Fruit fly (Drosophila melanogaster) whole organism, embryonic: ENCODE results near the gene RpL23A.
A peak's percentile ranks its signal among the peaks of the same experiment; 100 is the strongest.

ENCODE experiments used
- B-H2 ChIP-seq: fragments of 200-800 bp; sonication (Bioruptor generic); optimal IDR thresholded peaks from 2 replicates; lab custom pipeline; 2018; ENCODE audit warnings: missing biosample characterization, mild to moderate bottlenecking, missing genetic modification characterization
- Bdp1 ChIP-seq: fragments of 200-800 bp; sonication (Bioruptor generic); optimal IDR thresholded peaks from 3 replicates; lab custom pipeline; 2016; ENCODE audit warnings: missing biosample characterization, missing genetic modification characterization
- Bgb ChIP-seq: fragments of 200-800 bp; sonication (Bioruptor generic); IDR thresholded peaks from 2 replicates; pipeline ENCODE4 v1.3.6; 2022; ENCODE audit warnings: missing biosample characterization, missing genetic modification characterization; ENCODE audit not compliant: partially characterized antibody
- Blimp-1 ChIP-seq: fragments of 200-800 bp; sonication (Bioruptor generic); optimal IDR thresholded peaks from 3 replicates; lab custom pipeline; 2018; ENCODE audit warnings: missing biosample characterization, missing genetic modification characterization, mild to moderate bottlenecking, moderate library complexity, missing genetic modification reagents
- CG10366 ChIP-seq: fragments of 200-800 bp; sonication (Bioruptor generic); IDR thresholded peaks from 2 replicates; pipeline ENCODE4 v1.3.6; 2022; ENCODE audit warnings: missing biosample characterization, missing genetic modification characterization
- CG12104 ChIP-seq: fragments of 200-800 bp; sonication (Bioruptor generic); optimal IDR thresholded peaks from 3 replicates; lab custom pipeline; 2016; ENCODE audit warnings: missing biosample characterization, missing genetic modification characterization
- CG12659 ChIP-seq: fragments of 200-800 bp; sonication (Bioruptor generic); optimal IDR thresholded peaks from 3 replicates; lab custom pipeline; 2017; ENCODE audit warnings: mild to moderate bottlenecking, missing biosample characterization, missing genetic modification reagents, missing genetic modification characterization
- CG12769 ChIP-seq: fragments of 200-800 bp; sonication (Bioruptor generic); optimal IDR thresholded peaks from 2 replicates; lab custom pipeline; 2019; ENCODE audit warnings: missing biosample characterization, mild to moderate bottlenecking, missing genetic modification characterization, moderate library complexity
- CG14710 ChIP-seq: fragments of 200-800 bp; sonication (Bioruptor generic); optimal IDR thresholded peaks from 3 replicates; lab custom pipeline; 2019; ENCODE audit warnings: missing biosample characterization, mild to moderate bottlenecking, missing genetic modification characterization, moderate library complexity
- CG16863 ChIP-seq: fragments of 200-800 bp; sonication (Bioruptor generic); optimal IDR thresholded peaks from 3 replicates; lab custom pipeline; 2016; ENCODE audit warnings: missing biosample characterization, missing genetic modification characterization
- CG17385 ChIP-seq: fragments of 200-800 bp; sonication (Bioruptor generic); optimal IDR thresholded peaks from 3 replicates; lab custom pipeline; 2018; ENCODE audit warnings: missing biosample characterization, mild to moderate bottlenecking, missing genetic modification characterization
- CG2712 ChIP-seq: fragments of 200-800 bp; optimal IDR thresholded peaks from 3 replicates; lab custom pipeline; 2019; ENCODE audit warnings: missing biosample characterization, mild to moderate bottlenecking, missing genetic modification characterization, moderate library complexity
- CG30403 ChIP-seq: fragments of 200-800 bp; sonication (Bioruptor generic); optimal IDR thresholded peaks from 3 replicates; lab custom pipeline; 2016; ENCODE audit warnings: missing biosample characterization, missing genetic modification characterization
- CG3163 ChIP-seq: fragments of 200-800 bp; sonication (Bioruptor generic); optimal IDR thresholded peaks from 3 replicates; lab custom pipeline; 2016; ENCODE audit warnings: missing biosample characterization, missing genetic modification characterization
- CG33213 ChIP-seq: fragments of 200-800 bp; sonication (Bioruptor generic); optimal IDR thresholded peaks from 3 replicates; lab custom pipeline; 2016; ENCODE audit warnings: missing biosample characterization, missing genetic modification characterization
- CG4282 ChIP-seq: fragments of 200-800 bp; sonication (Bioruptor generic); optimal IDR thresholded peaks from 2 replicates; lab custom pipeline; 2016; ENCODE audit warnings: missing biosample characterization, missing genetic modification characterization
- CG4617 ChIP-seq: fragments of 200-800 bp; sonication (Bioruptor generic); optimal IDR thresholded peaks from 3 replicates; lab custom pipeline; 2016; ENCODE audit warnings: missing biosample characterization, missing genetic modification characterization, borderline replicate concordance
- CG7745 ChIP-seq: fragments of 200-800 bp; sonication (Bioruptor generic); optimal IDR thresholded peaks from 2 replicates; lab custom pipeline; 2018; ENCODE audit warnings: missing biosample characterization, mild to moderate bottlenecking, missing genetic modification characterization, moderate library complexity
- CG8924 ChIP-seq: fragments of 200-800 bp; optimal IDR thresholded peaks from 3 replicates; lab custom pipeline; 2019; ENCODE audit warnings: missing biosample characterization, mild to moderate bottlenecking, missing genetic modification characterization, moderate library complexity
- CG9727 ChIP-seq: fragments of 200-800 bp; sonication (Bioruptor generic); optimal IDR thresholded peaks from 3 replicates; lab custom pipeline; 2017; ENCODE audit warnings: missing biosample characterization, mild to moderate bottlenecking, missing genetic modification characterization
- Camta ChIP-seq: fragments of 200-800 bp; sonication (Bioruptor generic); optimal IDR thresholded peaks from 2 replicates; lab custom pipeline; 2016; ENCODE audit warnings: missing biosample characterization, missing genetic modification characterization
- Dad ChIP-seq: fragments of 200-800 bp; sonication (Bioruptor generic); optimal IDR thresholded peaks from 3 replicates; lab custom pipeline; 2016; ENCODE audit warnings: missing biosample characterization, missing genetic modification characterization
- Dll ChIP-seq: fragments of 200-800 bp; sonication (Bioruptor generic); IDR thresholded peaks from 4 replicates; pipeline ENCODE4 v1.3.6; 2022; ENCODE audit warnings: missing biosample characterization, missing genetic modification characterization; ENCODE audit not compliant: partially characterized antibody
- Fer1 ChIP-seq: fragments of 200-800 bp; sonication (Bioruptor generic); optimal IDR thresholded peaks from 2 replicates; lab custom pipeline; 2017; ENCODE audit warnings: missing biosample characterization, mild to moderate bottlenecking, missing genetic modification characterization
- HLH54F ChIP-seq: fragments of 200-800 bp; sonication (Bioruptor generic); optimal IDR thresholded peaks from 3 replicates; lab custom pipeline; 2016; ENCODE audit warnings: missing biosample characterization, missing genetic modification characterization
- HmgD ChIP-seq: fragments of 200-800 bp; sonication (Bioruptor generic); optimal IDR thresholded peaks from 3 replicates; lab custom pipeline; 2016; ENCODE audit warnings: missing biosample characterization, missing genetic modification characterization
- HmgZ ChIP-seq: fragments of 200-800 bp; sonication (Bioruptor generic); optimal IDR thresholded peaks from 2 replicates; lab custom pipeline; 2018; ENCODE audit warnings: missing biosample characterization, mild to moderate bottlenecking, missing genetic modification characterization
- Hmr ChIP-seq: fragments of 200-800 bp; sonication (Bioruptor generic); optimal IDR thresholded peaks from 3 replicates; lab custom pipeline; 2017; ENCODE audit warnings: mild to moderate bottlenecking, missing biosample characterization, missing genetic modification reagents, missing genetic modification characterization
- Mad ChIP-seq: fragments of 200-800 bp; sonication (Bioruptor generic); optimal IDR thresholded peaks from 2 replicates; lab custom pipeline; 2016; ENCODE audit warnings: missing biosample characterization, missing genetic modification characterization
- Med ChIP-seq: fragments of 200-800 bp; sonication (Bioruptor generic); peaks from one replicate; lab custom pipeline; 2016; ENCODE audit warnings: missing biosample characterization, missing genetic modification characterization, mild to moderate bottlenecking, inconsistent platforms, moderate library complexity
- NC2β ChIP-seq: fragments of 200-800 bp; sonication (Bioruptor generic); optimal IDR thresholded peaks from 2 replicates; lab custom pipeline; 2016; ENCODE audit warnings: missing biosample characterization, missing genetic modification characterization
- NfI ChIP-seq: fragments of 200-800 bp; sonication (Bioruptor generic); optimal IDR thresholded peaks from 3 replicates; lab custom pipeline; 2018; ENCODE audit warnings: missing biosample characterization, mild to moderate bottlenecking, missing genetic modification characterization, moderate library complexity
- Scr ChIP-seq: fragments of 200-800 bp; sonication (Bioruptor generic); IDR thresholded peaks from 2 replicates; pipeline ENCODE4 v1.3.6; 2022; ENCODE audit warnings: missing biosample characterization, missing genetic modification characterization; ENCODE audit not compliant: partially characterized antibody
- ab ChIP-seq: fragments of 200-800 bp; sonication (Bioruptor generic); optimal IDR thresholded peaks from 2 replicates; lab custom pipeline; 2016; ENCODE audit warnings: missing biosample characterization, missing genetic modification characterization
- crp ChIP-seq, 2 experiments: fragments of 200-800 bp; sonication (Bioruptor generic); optimal IDR thresholded peaks; 2 replicates in 1 of 2; 3 replicates in 1 of 2; lab custom pipeline; 2017; ENCODE audit warnings: missing biosample characterization in 2 of 2, missing genetic modification characterization in 2 of 2, mild to moderate bottlenecking in 1 of 2, moderate library complexity in 1 of 2
- dm ChIP-seq: fragments of 200-800 bp; sonication (Bioruptor generic); optimal IDR thresholded peaks from 3 replicates; lab custom pipeline; 2016; ENCODE audit warnings: missing biosample characterization, missing genetic modification characterization
- grau ChIP-seq: fragments of 200-800 bp; optimal IDR thresholded peaks from 3 replicates; lab custom pipeline; 2019; ENCODE audit warnings: missing biosample characterization, mild to moderate bottlenecking, missing genetic modification characterization, moderate library complexity
- gsb-n ChIP-seq: fragments of 200-800 bp; sonication (Bioruptor generic); optimal IDR thresholded peaks from 3 replicates; lab custom pipeline; 2018; ENCODE audit warnings: missing biosample characterization, mild to moderate bottlenecking, missing genetic modification characterization
- ind ChIP-seq: fragments of 200-800 bp; sonication (Bioruptor generic); optimal IDR thresholded peaks from 3 replicates; lab custom pipeline; 2016; ENCODE audit warnings: missing biosample characterization, missing genetic modification characterization
- jumu ChIP-seq: fragments of 200-800 bp; sonication (Bioruptor generic); optimal IDR thresholded peaks from 3 replicates; lab custom pipeline; 2016; ENCODE audit warnings: missing biosample characterization, missing genetic modification characterization
- ken ChIP-seq: fragments of 200-800 bp; sonication (Bioruptor generic); IDR thresholded peaks from 3 replicates; pipeline ENCODE4 v1.3.6; 2022; ENCODE audit warnings: missing biosample characterization, missing genetic modification characterization
- kni ChIP-seq: fragments of 200-800 bp; sonication (Bioruptor generic); optimal IDR thresholded peaks from 3 replicates; lab custom pipeline; 2017; ENCODE audit warnings: mild to moderate bottlenecking, missing biosample characterization, missing genetic modification reagents, missing genetic modification characterization
- mld ChIP-seq: fragments of 200-800 bp; sonication (Bioruptor generic); IDR thresholded peaks from 3 replicates; pipeline ENCODE4 v1.3.6; 2022; ENCODE audit warnings: missing biosample characterization, missing genetic modification characterization; ENCODE audit not compliant: partially characterized antibody
- peb ChIP-seq: fragments of 200-800 bp; sonication (Bioruptor generic); IDR thresholded peaks from 2 replicates; pipeline ENCODE4 v1.3.6; 2022; ENCODE audit warnings: missing biosample characterization, missing genetic modification characterization
- pum ChIP-seq: fragments of 200-800 bp; sonication (Bioruptor generic); optimal IDR thresholded peaks from 2 replicates; lab custom pipeline; 2016; ENCODE audit warnings: missing biosample characterization, missing genetic modification characterization
- slbo ChIP-seq: fragments of 200-800 bp; sonication (Bioruptor generic); IDR thresholded peaks from 2 replicates; pipeline ENCODE4 v1.3.6; 2022; ENCODE audit warnings: missing biosample characterization, missing genetic modification characterization
- trem ChIP-seq: fragments of 200-800 bp; optimal IDR thresholded peaks from 3 replicates; lab custom pipeline; 2019; ENCODE audit warnings: missing biosample characterization, mild to moderate bottlenecking, missing genetic modification characterization, moderate library complexity
- vnd ChIP-seq: fragments of 200-800 bp; sonication (Bioruptor generic); IDR thresholded peaks from 3 replicates; pipeline ENCODE4 v1.3.6; 2022; ENCODE audit warnings: missing biosample characterization, missing genetic modification characterization; ENCODE audit not compliant: partially characterized antibody
- zfh2 ChIP-seq: fragments of 200-800 bp; sonication (Bioruptor generic); optimal IDR thresholded peaks from 2 replicates; lab custom pipeline; 2016; ENCODE audit warnings: missing biosample characterization, missing genetic modification characterization

The RpL23A gene

dm6 chr3L:1647276-1647919, 21.1 kb downstream of the RpL23A start, which contains the start of the genes CG17249 and Bro:
CG17249 (minus strand) TSS chr3L:1647464.
Bro (plus strand) TSS chr3L:1647869.
- TF ChIP-seq CG8924 (tag; lab: Kevin White, UChicago) (peak; percentile 37), Blimp-1 (GFP tag; lab: Kevin White, UChicago) (no peak), CG33213 (GFP tag; lab: Kevin White, UChicago) (peak; percentile 38), jumu (GFP tag; lab: Kevin White, UChicago) (peak; percentile 39), Camta (no peak), Bdp1 (GFP tag; lab: Kevin White, UChicago) (peak; percentile 48), Hmr (GFP tag; lab: Kevin White, UChicago) (peak; percentile 42), CG17385 (peak; percentile 38), dm (peak; percentile 39), Bgb (GFP tag; lab: Robert Waterston, UW) (peak; percentile 61), CG2712 (tag; lab: Kevin White, UChicago) (peak; percentile 24), HmgD (GFP tag; lab: Kevin White, UChicago) (peak; percentile 30), trem (tag; lab: Kevin White, UChicago) (peak; percentile 46), ind (GFP tag; lab: Kevin White, UChicago) (no peak), grau (peak; percentile 13), CG7745 (tag; lab: Kevin White, UChicago) (no peak), Fer1 (GFP tag; lab: Kevin White, UChicago) (peak; percentile 19), CG10366 (GFP tag; lab: Robert Waterston, UW) (no peak), peb (no peak), HmgZ (peak; percentile 80), pum (GFP tag; lab: Kevin White, UChicago) (no peak), Scr (peak; percentile 25; the same call in 1 of the 2 replicates), CG4617 (GFP tag; lab: Kevin White, UChicago) (peak; percentile 62), HLH54F (GFP tag; lab: Kevin White, UChicago) (peak; percentile 55), zfh2 (GFP tag; lab: Kevin White, UChicago) (peak; percentile 54), vnd (GFP tag; lab: Robert Waterston, UW) (0 out of 3 replicates have a peak, but pooled peaks have one; percentile 10), CG30403 (GFP tag; lab: Kevin White, UChicago) (peak; percentile 22), B-H2 (GFP tag; lab: Kevin White, UChicago) (peak; percentile 80), mld (GFP tag; lab: Robert Waterston, UW) (no peak), CG3163 (peak; percentile 52), Mad (peak; percentile 38), CG16863 (GFP tag; lab: Kevin White, UChicago) (peak; percentile 42), CG12104 (GFP tag; lab: Kevin White, UChicago) (peak; percentile 18), kni (GFP tag; lab: Kevin White, UChicago) (no peak), Dad (GFP tag; lab: Kevin White, UChicago) (peak; percentile 8), gsb-n (no peak), NC2β (GFP tag; lab: Kevin White, UChicago) (peak; percentile 2), CG4282 (GFP tag; lab: Kevin White, UChicago) (peak; percentile 63), NfI (GFP tag; lab: Kevin White, UChicago) (peak; percentile 43), Dll (GFP tag; lab: Robert Waterston, UW) (0 out of 4 replicates have a peak, but pooled peaks have one; percentile 19), slbo (GFP tag; lab: Robert Waterston, UW) (peak; percentile 75), CG9727 (GFP tag; lab: Kevin White, UChicago) (no peak), crp (GFP tag; optimal IDR thresholded peaks at IDR 0.05; lab: Kevin White, UChicago) (peak; percentile 87 to 97), CG12769 (peak; percentile 59), ken (peak; percentile 69), ab (GFP tag; lab: Kevin White, UChicago) (no peak), CG14710 (tag; lab: Kevin White, UChicago) (peak; percentile 71), CG12659 (GFP tag; lab: Kevin White, UChicago) (peak; percentile 40), Med (peak; percentile 94)
